Worm (Caenorhabditis elegans): ENCODE results near the gene ZC513.2.

The ZC513.2 gene

ce11 chrV:8079813-8080212 is 25.6 kb downstream of the ZC513.2 start:
- TF ChIP-seq lin-13 (tag; optimal IDR thresholded peaks at IDR 0.05) (no peak), bed-3 (GFP tag; optimal IDR thresholded peaks at IDR 0.05) (no peak), nhr-2 (tag; optimal IDR thresholded peaks at IDR 0.05) (no peak), nhr-12 (tag; optimal IDR thresholded peaks at IDR 0.05) (no peak), nhr-237 (tag; optimal IDR thresholded peaks at IDR 0.05) (no peak), ceh-43 (GFP tag; optimal IDR thresholded peaks at IDR 0.05) (no peak), zip-8 (tag; optimal IDR thresholded peaks at IDR 0.05) (no peak)

- no peak for TF ChIP-seq lin-32 (GFP tag; optimal IDR thresholded peaks at IDR 0.05)
- TF ChIP-seq zip-8 (tag; optimal IDR thresholded peaks at IDR 0.05) = no peak
- no peak for TF ChIP-seq sem-2 (GFP tag; optimal IDR thresholded peaks at IDR 0.05)
- no peak for TF ChIP-seq mab-5 (tag; optimal IDR thresholded peaks at IDR 0.05)
- no peak for TF ChIP-seq snpc-4 (tag; optimal IDR thresholded peaks at IDR 0.05)
- TF ChIP-seq nhr-28 (tag; optimal IDR thresholded peaks at IDR 0.05) = no peak
- TF ChIP-seq blmp-1 (tag; optimal IDR thresholded peaks at IDR 0.05) = no peak
- no peak for TF ChIP-seq elt-3 (tag; optimal IDR thresholded peaks at IDR 0.05)
- no peak for TF ChIP-seq nhr-12 (tag; optimal IDR thresholded peaks at IDR 0.05)
- TF ChIP-seq unc-62 (GFP tag; optimal IDR thresholded peaks at IDR 0.05) = no peak
Measured at ce11 chrV:8081579-8081978, 27.3 kb downstream of the ZC513.2 start, which contains the start of gene str-131. Gene str-131 (minus strand): TSS chrV:8081679.

ce11 chrV:8085141-8085540 is 30.9 kb downstream of the ZC513.2 start, which contains the start of gene C09H5.7:
Gene C09H5.7 (minus strand): TSS chrV:8085241.
- TF ChIP-seq drap-1 (GFP tag; optimal IDR thresholded peaks at IDR 0.05) = no peak
- no peak for TF ChIP-seq ceh-83 (GFP tag; optimal IDR thresholded peaks at IDR 0.05)
- no peak for TF ChIP-seq mab-5 (tag; optimal IDR thresholded peaks at IDR 0.05)
- TF ChIP-seq sem-2 (GFP tag; optimal IDR thresholded peaks at IDR 0.05) = no peak
- TF ChIP-seq elt-3 (tag; optimal IDR thresholded peaks at IDR 0.05) = no peak
- TF ChIP-seq mep-1 (tag; optimal IDR thresholded peaks at IDR 0.05) = no peak
- no peak for TF ChIP-seq ceh-39 (tag; optimal IDR thresholded peaks at IDR 0.05)
- TF ChIP-seq unc-39 (tag; optimal IDR thresholded peaks at IDR 0.05) = no peak
- no peak for TF ChIP-seq elt-1 (tag; optimal IDR thresholded peaks at IDR 0.05; ENCODE audit: borderline replicate concordance, insufficient read depth)
- no peak for TF ChIP-seq lin-13 (tag; optimal IDR thresholded peaks at IDR 0.05)
- no peak for TF ChIP-seq ztf-11 (tag; optimal IDR thresholded peaks at IDR 0.05)
- TF ChIP-seq ham-2 (GFP tag; optimal IDR thresholded peaks at IDR 0.05) = no peak
- no peak for TF ChIP-seq mls-2 (tag; optimal IDR thresholded peaks at IDR 0.05)

ce11 chrV:8090595-8090994 is 36.4 kb downstream of the ZC513.2 start, which contains the start of gene str-130:
Gene str-130 (minus strand): TSS chrV:8090695.
- no peak for TF ChIP-seq unc-62 (GFP tag; optimal IDR thresholded peaks at IDR 0.05)
- no peak for TF ChIP-seq nhr-76 (tag; optimal IDR thresholded peaks at IDR 0.05)
- TF ChIP-seq cnd-1 (tag; optimal IDR thresholded peaks at IDR 0.05) = no peak
- no peak for TF ChIP-seq ceh-43 (GFP tag; optimal IDR thresholded peaks at IDR 0.05)
- TF ChIP-seq mls-2 (tag; optimal IDR thresholded peaks at IDR 0.05) = no peak
- no peak for TF ChIP-seq nhr-28 (tag; optimal IDR thresholded peaks at IDR 0.05)
- no peak for TF ChIP-seq drap-1 (GFP tag; optimal IDR thresholded peaks at IDR 0.05)
- no peak for TF ChIP-seq mab-5 (tag; optimal IDR thresholded peaks at IDR 0.05)
- TF ChIP-seq ceh-83 (GFP tag; optimal IDR thresholded peaks at IDR 0.05) = no peak
- no peak for TF ChIP-seq zip-8 (tag; optimal IDR thresholded peaks at IDR 0.05)
- TF ChIP-seq elt-1 (tag; optimal IDR thresholded peaks at IDR 0.05; ENCODE audit: borderline replicate concordance, insufficient read depth) = no peak
- TF ChIP-seq bed-3 (GFP tag; optimal IDR thresholded peaks at IDR 0.05) = no peak
- TF ChIP-seq mep-1 (tag; optimal IDR thresholded peaks at IDR 0.05) = no peak
- TF ChIP-seq unc-39 (tag; optimal IDR thresholded peaks at IDR 0.05) = no peak

ce11 chrV:8092385-8092784 is 38.2 kb downstream of the ZC513.2 start, which contains the start of gene str-129:
Gene str-129 (minus strand): TSS chrV:8092485.
- no peak for TF ChIP-seq elt-3 (tag; optimal IDR thresholded peaks at IDR 0.05)
- no peak for TF ChIP-seq nhr-2 (tag; optimal IDR thresholded peaks at IDR 0.05)
- TF ChIP-seq lin-32 (GFP tag; optimal IDR thresholded peaks at IDR 0.05) = no peak
- TF ChIP-seq ceh-43 (GFP tag; optimal IDR thresholded peaks at IDR 0.05) = no peak
- no peak for TF ChIP-seq nhr-12 (tag; optimal IDR thresholded peaks at IDR 0.05)
- no peak for TF ChIP-seq nhr-237 (tag; optimal IDR thresholded peaks at IDR 0.05)
- TF ChIP-seq drap-1 (GFP tag; optimal IDR thresholded peaks at IDR 0.05) = no peak
- no peak for TF ChIP-seq snpc-4 (tag; optimal IDR thresholded peaks at IDR 0.05)
- no peak for TF ChIP-seq mep-1 (tag; optimal IDR thresholded peaks at IDR 0.05)
- no peak for TF ChIP-seq ces-1 (GFP tag; optimal IDR thresholded peaks at IDR 0.05)
- TF ChIP-seq ztf-11 (tag; optimal IDR thresholded peaks at IDR 0.05) = no peak
- TF ChIP-seq lin-13 (tag; optimal IDR thresholded peaks at IDR 0.05) = no peak
- no peak for TF ChIP-seq unc-62 (GFP tag; optimal IDR thresholded peaks at IDR 0.05)
- TF ChIP-seq flh-1 (GFP tag; optimal IDR thresholded peaks at IDR 0.05) = no peak
- no peak for TF ChIP-seq unc-39 (tag; optimal IDR thresholded peaks at IDR 0.05)
- no peak for TF ChIP-seq zip-8 (tag; optimal IDR thresholded peaks at IDR 0.05)
- no peak for TF ChIP-seq sem-2 (GFP tag; optimal IDR thresholded peaks at IDR 0.05)
